Fruit fly (Drosophila melanogaster): ENCODE results near the gene unc80.

unc80 gene

dm6 chr3R:27677174-27677726, 15.0 kb downstream of the unc80 start, which contains the start of gene Hsdl2 (continued):
- peak; percentile 38; the same call in 3 of the 4 replicates for TF ChIP-seq Gug (GFP tag; IDR thresholded peaks at IDR 0.05)
- no peak for TF ChIP-seq toy (GFP tag; IDR thresholded peaks at IDR 0.05)
- no peak for TF ChIP-seq CG7839 (tag; optimal IDR thresholded peaks at IDR 0.05)
- TF ChIP-seq CG16815 (GFP tag; optimal IDR thresholded peaks at IDR 0.05) = no peak
- no peak for TF ChIP-seq klu (GFP tag; IDR thresholded peaks at IDR 0.05)
- TF ChIP-seq Dp (GFP tag; optimal IDR thresholded peaks at IDR 0.05) = peak; percentile 92
- peak; percentile 41 for TF ChIP-seq CG9437 (GFP tag; optimal IDR thresholded peaks at IDR 0.05)
- TF ChIP-seq CG13775 (GFP tag; optimal IDR thresholded peaks at IDR 0.05) = peak; percentile 15
- TF ChIP-seq CG10979 (tag; optimal IDR thresholded peaks at IDR 0.05) = no peak
- TF ChIP-seq Hr51 (GFP tag; optimal IDR thresholded peaks at IDR 0.05) = no peak
- TF ChIP-seq NFAT (GFP tag; IDR thresholded peaks at IDR 0.05) = peak; percentile 27; the same call in 1 of the 2 replicates
- peak; percentile 39; the same call in 2 of the 3 replicates for TF ChIP-seq Doc3 (GFP tag; IDR thresholded peaks at IDR 0.05; ENCODE audit: partially characterized antibody)
- TF ChIP-seq trem (tag; optimal IDR thresholded peaks at IDR 0.05) = peak; percentile 57
- peak; percentile 21; the same call in 1 of the 2 replicates for TF ChIP-seq chm (GFP tag; IDR thresholded peaks at IDR 0.05)
- TF ChIP-seq CG13894 (tag; optimal IDR thresholded peaks at IDR 0.05) = no peak
- TF ChIP-seq CG31224 (GFP tag; IDR thresholded peaks at IDR 0.05) = 0 out of 2 replicates have a peak, but pooled peaks have one; percentile 31
- TF ChIP-seq tx (GFP tag; optimal IDR thresholded peaks at IDR 0.05) = no peak
- no peak for TF ChIP-seq CG32767 (GFP tag; IDR thresholded peaks at IDR 0.05)
- peak; percentile 65; the same call in 2 of the 3 replicates for TF ChIP-seq Opbp (GFP tag; IDR thresholded peaks at IDR 0.05; ENCODE audit: partially characterized antibody)
- TF ChIP-seq Lhr (GFP tag; optimal IDR thresholded peaks at IDR 0.05) = peak; percentile 68
- no peak for TF ChIP-seq Tbp (GFP tag; optimal IDR thresholded peaks at IDR 0.05)
- peak; percentile 63; the same call in 1 of the 2 replicates for TF ChIP-seq Rfx (GFP tag; IDR thresholded peaks at IDR 0.05)
- TF ChIP-seq cwo (GFP tag; optimal IDR thresholded peaks at IDR 0.05) = no peak
- TF ChIP-seq CG9727 (GFP tag; optimal IDR thresholded peaks at IDR 0.05) = peak; percentile 18
- no peak for TF ChIP-seq CG11398 (GFP tag; optimal IDR thresholded peaks at IDR 0.05)
- peak; percentile 55 for TF ChIP-seq CG13424 (tag; optimal IDR thresholded peaks at IDR 0.05)
- no peak for TF ChIP-seq CG17568 (GFP tag; optimal IDR thresholded peaks at IDR 0.05)
- no peak for TF ChIP-seq Mrtf (GFP tag; IDR thresholded peaks at IDR 0.05)
- TF ChIP-seq bigmax (GFP tag; optimal IDR thresholded peaks at IDR 0.05) = no peak
- TF ChIP-seq CG1233 (GFP tag; optimal IDR thresholded peaks at IDR 0.05) = no peak
- TF ChIP-seq stwl (tag; optimal IDR thresholded peaks at IDR 0.05) = peak; percentile 15
- peak; percentile 37 for TF ChIP-seq CG12104 (GFP tag; optimal IDR thresholded peaks at IDR 0.05)
- TF ChIP-seq slbo (GFP tag; IDR thresholded peaks at IDR 0.05) = peak; percentile 55
- TF ChIP-seq Trl (optimal IDR thresholded peaks at IDR 0.05) = peak in 1 of 2 experiments; percentile 8
- TF ChIP-seq Trl (GFP tag; optimal IDR thresholded peaks at IDR 0.05) = peak; percentile 3
- no peak for TF ChIP-seq Ssrp (tag; optimal IDR thresholded peaks at IDR 0.05)
- no peak for TF ChIP-seq gt (GFP tag; IDR thresholded peaks at IDR 0.05)
- TF ChIP-seq CG7745 (tag; optimal IDR thresholded peaks at IDR 0.05) = no peak
- no peak for TF ChIP-seq CG13123 (GFP tag; optimal IDR thresholded peaks at IDR 0.05)
- TF ChIP-seq Dip2 (GFP tag; IDR thresholded peaks at IDR 0.05) = no peak
- TF ChIP-seq cg (GFP tag; optimal IDR thresholded peaks at IDR 0.05) = peak; percentile 96
- no peak for TF ChIP-seq usp (GFP tag; optimal IDR thresholded peaks at IDR 0.05)
- TF ChIP-seq row (GFP tag; IDR thresholded peaks at IDR 0.05) = peak; percentile 75
- TF ChIP-seq MBD-R2 (GFP tag; IDR thresholded peaks at IDR 0.05) = peak; percentile 61
- TF ChIP-seq Fer1 (GFP tag; optimal IDR thresholded peaks at IDR 0.05) = no peak
- TF ChIP-seq CG31441 (GFP tag; IDR thresholded peaks at IDR 0.05) = no peak
- peak; percentile 62 for TF ChIP-seq unc-4 (GFP tag; IDR thresholded peaks at IDR 0.05; ENCODE audit: partially characterized antibody)
- no peak for TF ChIP-seq pnt (GFP tag; optimal IDR thresholded peaks at IDR 0.05)
- TF ChIP-seq CG8359 (GFP tag; optimal IDR thresholded peaks at IDR 0.05; ENCODE audit: borderline replicate concordance) = no peak
- no peak for TF ChIP-seq CG17802 (tag; optimal IDR thresholded peaks at IDR 0.05)

All from whole organism, embryonic.